Worm (Caenorhabditis elegans): ENCODE results near the gene phyh-1.

ce11 chrIV:17278861-17279591 is 19.8 kb upstream of the phyh-1 start, which contains the start of gene hsp-1:
- TF ChIP-seq aly-1 (tag; optimal IDR thresholded peaks at IDR 0.05), result no peak
- TF ChIP-seq flt-1 (GFP tag; IDR thresholded peaks at IDR 0.05), result no peak
- no peak for TF ChIP-seq ceh-36 (tag; optimal IDR thresholded peaks at IDR 0.05)
